Worm (Caenorhabditis elegans) whole organism, mixed stage, embryonic: ENCODE results near the gene flor-1.

Experiments used
- ceh-39 ChIP-seq: fragments of 150-350 bp; optimal IDR thresholded peaks from 2 replicates; lab custom pipeline; 2014; ENCODE audit warnings: missing biosample characterization, missing genetic modification characterization
- ces-1 ChIP-seq: fragments of 150-350 bp; optimal IDR thresholded peaks from 2 replicates; lab custom pipeline; 2014; ENCODE audit warnings: missing biosample characterization, missing genetic modification reagents, missing genetic modification characterization
- elt-1 ChIP-seq: sonication (generic microtip); optimal IDR thresholded peaks from 2 replicates; lab custom pipeline; 2017; ENCODE audit warnings: missing genetic modification characterization, mild to moderate bottlenecking, missing compliant biosample characterization, antibody characterized with exemption, moderate library complexity, borderline replicate concordance; ENCODE audit not compliant: insufficient read depth
- elt-3 ChIP-seq: fragments of 150-350 bp; optimal IDR thresholded peaks from 2 replicates; lab custom pipeline; 2014; ENCODE audit warnings: missing biosample characterization, missing genetic modification characterization
- ham-2 ChIP-seq: fragments of 200-800 bp; sonication (Bioruptor generic); optimal IDR thresholded peaks from 2 replicates; lab custom pipeline; 2018; ENCODE audit warnings: mild to moderate bottlenecking, missing genetic modification characterization, missing compliant biosample characterization
- mab-5 ChIP-seq: fragments of 150-350 bp; optimal IDR thresholded peaks from 2 replicates; lab custom pipeline; 2014; ENCODE audit warnings: missing biosample characterization, missing genetic modification characterization
- mls-2 ChIP-seq: sonication (generic microtip); optimal IDR thresholded peaks from 2 replicates; lab custom pipeline; 2016; ENCODE audit warnings: mild to moderate bottlenecking, missing genetic modification characterization, moderate library complexity, missing compliant biosample characterization
- nhr-76 ChIP-seq: sonication (generic microtip); optimal IDR thresholded peaks from 2 replicates; lab custom pipeline; 2017; ENCODE audit warnings: missing biosample characterization, missing genetic modification characterization
- snpc-4 ChIP-seq: fragments of 150-350 bp; optimal IDR thresholded peaks from 2 replicates; lab custom pipeline; 2014; ENCODE audit warnings: missing biosample characterization, missing genetic modification characterization
- unc-62 ChIP-seq: fragments of 150-350 bp; optimal IDR thresholded peaks from 2 replicates; lab custom pipeline; 2014; ENCODE audit warnings: missing biosample characterization, missing genetic modification reagents, missing genetic modification characterization

- TF ChIP-seq nhr-76 (no peak), snpc-4 (no peak), elt-3 (tag; lab: Kevin White, UChicago) (no peak), ces-1 (GFP tag; lab: Kevin White, UChicago) (no peak), unc-62 (GFP tag; lab: Kevin White, UChicago) (no peak), elt-1 (no peak), ham-2 (GFP tag; lab: Kevin White, UChicago) (no peak), ceh-39 (tag; lab: Kevin White, UChicago) (no peak), mls-2 (no peak), mab-5 (tag; lab: Kevin White, UChicago) (no peak)
These were observed 20.8 kb upstream of the flor-1 start, which contains the start of gene K08F9.3 for ce11 chrV:15140247-15140646.
